Worm (Caenorhabditis elegans) whole organism, L1 larva: ENCODE measurements around the gene F15E6.10.

Experiments
- C04F5.9 ChIP-seq: sonication (generic microtip); optimal IDR thresholded peaks from 2 replicates; lab custom pipeline; 2016; ENCODE audit warnings: missing genetic modification characterization, missing compliant biosample characterization
- C16A3.4 ChIP-seq: fragments of 150-350 bp; optimal IDR thresholded peaks from 2 replicates; lab custom pipeline; 2014; ENCODE audit warnings: missing biosample characterization, missing genetic modification characterization
- ceh-63 ChIP-seq: fragments of 200-800 bp; sonication (Bioruptor generic); optimal IDR thresholded peaks from 2 replicates; lab custom pipeline; 2018; ENCODE audit warnings: mild to moderate bottlenecking, missing genetic modification characterization, missing compliant biosample characterization
- ceh-82 ChIP-seq, 3 experiments: fragments of 150-350 bp in 1 of 3; sonication (generic microtip) in 2 of 3; optimal IDR thresholded peaks; 2 replicates each; lab custom pipeline; 2014 to 2017; ENCODE audit warnings: missing biosample characterization in 3 of 3, missing genetic modification characterization in 3 of 3
- ces-1 ChIP-seq: fragments of 150-350 bp; optimal IDR thresholded peaks from 2 replicates; lab custom pipeline; 2014; ENCODE audit warnings: missing biosample characterization, missing genetic modification reagents, missing genetic modification characterization
- efl-1 ChIP-seq, 4 experiments: fragments of 150-350 bp; optimal IDR thresholded peaks in 3 of 4; peaks in 1 of 4; 1 replicate in 1 of 4; 2 replicates in 3 of 4; lab custom pipeline; 2014; ENCODE audit warnings: missing biosample characterization in 2 of 4, missing genetic modification characterization in 2 of 4, missing genetic modification reagents in 2 of 4
- efl-3 ChIP-seq: fragments of 200-800 bp; sonication (Bioruptor generic); optimal IDR thresholded peaks from 2 replicates; lab custom pipeline; 2018; ENCODE audit warnings: mild to moderate bottlenecking, missing genetic modification characterization, missing compliant biosample characterization
- egl-27 ChIP-seq, 2 experiments: fragments of 150-350 bp in 1 of 2; sonication (generic microtip); optimal IDR thresholded peaks; 3 replicates each; lab custom pipeline; 2017 to 2018; ENCODE audit warnings: missing biosample characterization in 2 of 2, missing genetic modification characterization in 2 of 2, missing genetic modification reagents in 2 of 2
- elt-3 ChIP-seq, 6 experiments: fragments of 150-350 bp in 1 of 6; sonication (generic microtip); optimal IDR thresholded peaks; 2 replicates each; lab custom pipeline; 2017 to 2018; ENCODE audit warnings: missing biosample characterization in 6 of 6, missing genetic modification characterization in 6 of 6, inconsistent platforms in 1 of 6
- fkh-4 ChIP-seq: sonication (generic microtip); optimal IDR thresholded peaks from 2 replicates; lab custom pipeline; 2016; ENCODE audit warnings: missing compliant biosample characterization, missing genetic modification characterization, borderline replicate concordance
- fkh-8 ChIP-seq: sonication (generic microtip); optimal IDR thresholded peaks from 2 replicates; lab custom pipeline; 2016; ENCODE audit warnings: mild to moderate bottlenecking, missing genetic modification characterization, missing compliant biosample characterization
- fos-1 ChIP-seq: fragments of 150-350 bp; optimal IDR thresholded peaks from 2 replicates; lab custom pipeline; 2014; ENCODE audit warnings: missing biosample characterization, missing genetic modification characterization
- isw-1 ChIP-seq: fragments of 200-800 bp; sonication (Bioruptor generic); IDR thresholded peaks from 2 replicates; pipeline ENCODE4 v1.3.6; 2022; ENCODE audit warnings: missing genetic modification characterization, missing compliant biosample characterization
- lin-39 ChIP-seq: fragments of 150-350 bp; optimal IDR thresholded peaks from 2 replicates; lab custom pipeline; 2014; ENCODE audit warnings: missing biosample characterization, missing genetic modification reagents, missing genetic modification characterization
- lir-3 ChIP-seq: sonication (generic microtip); optimal IDR thresholded peaks from 2 replicates; lab custom pipeline; 2016; ENCODE audit warnings: mild to moderate bottlenecking, missing genetic modification characterization, moderate library complexity, missing compliant biosample characterization; ENCODE audit not compliant: poor library complexity
- mdl-1 ChIP-seq, 2 experiments: fragments of 150-350 bp; optimal IDR thresholded peaks; 2 replicates each; lab custom pipeline; 2014 to 2017; ENCODE audit warnings: missing biosample characterization in 2 of 2, missing genetic modification characterization in 2 of 2, inconsistent platforms in 1 of 2
- nhr-19 ChIP-seq: fragments of 200-800 bp; sonication (Bioruptor generic); conservative IDR thresholded peaks from 2 replicates; pipeline ENCODE4 v1.3.6; 2022; ENCODE audit warnings: missing genetic modification characterization, missing compliant biosample characterization
- nhr-20 ChIP-seq: sonication (generic microtip); optimal IDR thresholded peaks from 2 replicates; lab custom pipeline; 2016; ENCODE audit warnings: mild to moderate bottlenecking, missing genetic modification characterization, missing compliant biosample characterization
- nhr-237 ChIP-seq: fragments of 150-350 bp; optimal IDR thresholded peaks from 2 replicates; lab custom pipeline; 2014; ENCODE audit warnings: missing biosample characterization, missing genetic modification characterization
- nhr-47 ChIP-seq: sonication (generic microtip); optimal IDR thresholded peaks from 2 replicates; lab custom pipeline; 2016; ENCODE audit warnings: mild to moderate bottlenecking, missing genetic modification characterization, moderate library complexity, missing compliant biosample characterization
- nhr-71 ChIP-seq: sonication (generic microtip); optimal IDR thresholded peaks from 2 replicates; lab custom pipeline; 2016; ENCODE audit warnings: mild to moderate bottlenecking, missing genetic modification characterization, moderate library complexity, missing compliant biosample characterization
- nhr-76 ChIP-seq: sonication (generic microtip); optimal IDR thresholded peaks from 2 replicates; lab custom pipeline; 2017; ENCODE audit warnings: missing biosample characterization, missing genetic modification characterization
- nhr-77 ChIP-seq: fragments of 150-350 bp; optimal IDR thresholded peaks from 2 replicates; lab custom pipeline; 2014; ENCODE audit warnings: missing biosample characterization, missing genetic modification characterization
- nhr-84 ChIP-seq: sonication (generic microtip); optimal IDR thresholded peaks from 2 replicates; lab custom pipeline; 2017; ENCODE audit warnings: missing biosample characterization, missing genetic modification characterization
- nhr-85 ChIP-seq: sonication (generic microtip); peaks from one replicate; lab custom pipeline; 2016; ENCODE audit warnings: missing genetic modification characterization, inconsistent platforms, missing compliant biosample characterization
- nhr-90 ChIP-seq: sonication (generic microtip); optimal IDR thresholded peaks from 2 replicates; lab custom pipeline; 2016; ENCODE audit warnings: mild to moderate bottlenecking, missing genetic modification characterization, missing compliant biosample characterization; ENCODE audit not compliant: poor library complexity
- pax-3 ChIP-seq: fragments of 200-800 bp; sonication (Bioruptor generic); optimal IDR thresholded peaks from 2 replicates; lab custom pipeline; 2018; ENCODE audit warnings: mild to moderate bottlenecking, missing genetic modification characterization, moderate library complexity, missing compliant biosample characterization
- skn-1 ChIP-seq: fragments of 150-350 bp; optimal IDR thresholded peaks from 2 replicates; lab custom pipeline; 2014; ENCODE audit warnings: missing biosample characterization, missing genetic modification characterization
- snpc-4 ChIP-seq: fragments of 150-350 bp; optimal IDR thresholded peaks from 2 replicates; lab custom pipeline; 2014; ENCODE audit warnings: missing biosample characterization, missing genetic modification characterization
- swsn-7 ChIP-seq: sonication (generic microtip); optimal IDR thresholded peaks from 2 replicates; lab custom pipeline; 2016; ENCODE audit warnings: missing genetic modification characterization, missing compliant biosample characterization
- tlp-1 ChIP-seq: fragments of 150-350 bp; optimal IDR thresholded peaks from 2 replicates; lab custom pipeline; 2014; ENCODE audit warnings: missing biosample characterization, missing genetic modification characterization
- unc-98 ChIP-seq: fragments of 200-800 bp; sonication (Bioruptor generic); IDR thresholded peaks from 2 replicates; pipeline ENCODE4 v1.3.6; 2022; ENCODE audit warnings: missing genetic modification characterization, missing compliant biosample characterization
- zag-1 ChIP-seq: fragments of 150-350 bp; optimal IDR thresholded peaks from 2 replicates; lab custom pipeline; 2014; ENCODE audit warnings: missing biosample characterization, missing genetic modification characterization
- ztf-4 ChIP-seq: fragments of 150-350 bp; optimal IDR thresholded peaks from 2 replicates; lab custom pipeline; 2014; ENCODE audit warnings: missing biosample characterization, missing genetic modification characterization

F15E6.10 gene

DNA sequence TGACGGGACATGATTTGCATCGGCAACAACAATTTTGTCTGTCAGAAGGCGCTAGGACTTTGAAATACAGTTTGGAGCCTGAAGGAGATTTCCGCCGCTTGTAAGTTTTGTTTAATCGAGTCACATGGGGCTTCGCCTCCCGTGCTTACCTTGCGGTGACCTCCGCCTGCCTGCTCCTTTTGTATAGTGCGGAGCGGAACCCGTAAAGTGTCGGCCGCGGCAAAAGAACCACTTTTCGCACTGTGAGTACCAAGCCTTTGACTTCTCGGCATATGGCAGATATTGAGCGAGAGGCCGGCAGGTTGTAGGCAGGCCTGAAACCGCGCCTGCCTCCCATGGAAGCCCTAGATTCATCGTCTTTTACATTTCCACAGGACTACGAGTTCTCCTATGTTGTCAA, 26.7 kb upstream of the F15E6.10 start:
- TF ChIP-seq snpc-4 (tag; lab: Kevin White, UChicago) (peak; percentile 63), nhr-19 (GFP tag; lab: Robert Waterston, UW) (no peak), nhr-47 (tag; lab: Kevin White, UChicago) (no peak), ceh-63 (GFP tag; lab: Kevin White, UChicago) (no peak), nhr-71 (tag; lab: Kevin White, UChicago) (no peak), ceh-82 (tag; optimal IDR thresholded peaks at IDR 0.05; lab: Kevin White, UChicago) (no peak), nhr-85 (tag; lab: Kevin White, UChicago) (peak; percentile 37), zag-1 (tag; lab: Kevin White, UChicago) (no peak)

DNA sequence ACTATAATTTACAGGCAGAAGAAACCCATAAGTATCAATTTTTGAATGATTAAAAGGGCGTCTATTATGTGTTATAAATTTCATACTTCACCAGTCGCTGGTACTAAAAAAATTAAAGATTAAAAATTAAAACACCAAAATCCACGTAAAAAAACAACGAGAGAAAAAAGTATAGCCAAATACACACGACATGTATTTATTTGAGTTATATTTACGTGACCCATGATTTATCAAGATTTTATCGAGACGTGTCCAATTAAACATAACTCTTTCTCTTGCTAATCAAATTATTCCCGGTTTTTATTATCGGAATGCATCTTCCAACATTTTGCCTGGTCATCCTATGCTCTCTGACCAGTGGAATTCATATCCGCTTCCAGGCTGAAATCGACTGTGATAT, 25.3 kb upstream of the F15E6.10 start, which contains the start of gene F36A4.4:
Gene F36A4.4 (plus strand): TSS at position 301 of the 400 bp plus-strand sequence.
- no peak for TF ChIP-seq nhr-77 (tag; lab: Kevin White, UChicago)
- TF ChIP-seq unc-98 (GFP tag; lab: Robert Waterston, UW), result no peak
- no peak for TF ChIP-seq snpc-4 (tag; lab: Kevin White, UChicago)
- TF ChIP-seq lin-39, result no peak
- no peak for TF ChIP-seq elt-3 (tag; optimal IDR thresholded peaks at IDR 0.05; lab: Kevin White, UChicago)
- TF ChIP-seq nhr-237 (tag; lab: Kevin White, UChicago), result no peak
- no peak for TF ChIP-seq efl-3 (GFP tag; lab: Kevin White, UChicago)
- no peak for TF ChIP-seq pax-3 (tag; lab: Kevin White, UChicago)
- no peak for TF ChIP-seq zag-1 (tag; lab: Kevin White, UChicago)
- TF ChIP-seq C16A3.4 (tag; lab: Kevin White, UChicago), result no peak
- no peak for TF ChIP-seq swsn-7 (tag; lab: Kevin White, UChicago)
- no peak for TF ChIP-seq ceh-82 (tag; optimal IDR thresholded peaks at IDR 0.05; lab: Kevin White, UChicago)
- no peak for TF ChIP-seq efl-1 (optimal IDR thresholded peaks at IDR 0.05; lab: Kevin White, UChicago)
- no peak for TF ChIP-seq efl-1 (GFP tag; optimal IDR thresholded peaks at IDR 0.05 in 1 of 2; lab: Kevin White, UChicago)
- TF ChIP-seq nhr-76, result no peak
- no peak for TF ChIP-seq ztf-4

DNA sequence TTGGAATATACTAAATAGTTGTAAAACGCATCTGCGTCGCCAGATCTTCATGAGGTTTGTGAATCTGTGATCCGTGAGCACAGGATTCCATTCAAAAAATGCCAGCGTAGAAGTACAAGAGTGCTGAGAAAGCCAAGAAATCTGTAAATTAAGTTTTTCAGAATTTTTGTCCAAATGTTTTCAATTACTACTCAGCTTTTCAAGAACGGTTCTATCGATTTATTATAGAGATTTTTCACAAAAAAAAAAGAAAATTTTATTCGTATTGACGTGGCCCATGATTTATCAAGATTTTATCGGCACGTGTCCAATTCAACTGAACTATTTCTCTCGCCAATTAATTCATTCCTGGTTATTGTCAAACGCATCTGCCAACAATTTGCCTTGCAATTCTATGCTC, 23.4 kb upstream of the F15E6.10 start, which contains the start of gene F36A4.3:
Gene F36A4.3 (plus strand): TSS at position 301 of the 400 bp plus-strand sequence.
- TF ChIP-seq elt-3 (tag; optimal IDR thresholded peaks at IDR 0.05; lab: Kevin White, UChicago), result no peak
- TF ChIP-seq pax-3 (tag; lab: Kevin White, UChicago), result no peak
- TF ChIP-seq tlp-1 (tag; lab: Kevin White, UChicago), result no peak
- TF ChIP-seq lir-3 (tag; lab: Kevin White, UChicago), result no peak
- no peak for TF ChIP-seq fos-1 (tag; lab: Kevin White, UChicago)
- no peak for TF ChIP-seq nhr-84
- TF ChIP-seq egl-27 (tag; optimal IDR thresholded peaks at IDR 0.05; lab: Kevin White, UChicago), result no peak
- TF ChIP-seq mdl-1 (tag; optimal IDR thresholded peaks at IDR 0.05; lab: Kevin White, UChicago), result no peak
- TF ChIP-seq zag-1 (tag; lab: Kevin White, UChicago), result no peak
- no peak for TF ChIP-seq skn-1 (tag; lab: Kevin White, UChicago)
- no peak for TF ChIP-seq fkh-8
- TF ChIP-seq C04F5.9 (tag; lab: Kevin White, UChicago), result no peak
- TF ChIP-seq nhr-90, result no peak
- no peak for TF ChIP-seq isw-1 (GFP tag; lab: Robert Waterston, UW)

DNA sequence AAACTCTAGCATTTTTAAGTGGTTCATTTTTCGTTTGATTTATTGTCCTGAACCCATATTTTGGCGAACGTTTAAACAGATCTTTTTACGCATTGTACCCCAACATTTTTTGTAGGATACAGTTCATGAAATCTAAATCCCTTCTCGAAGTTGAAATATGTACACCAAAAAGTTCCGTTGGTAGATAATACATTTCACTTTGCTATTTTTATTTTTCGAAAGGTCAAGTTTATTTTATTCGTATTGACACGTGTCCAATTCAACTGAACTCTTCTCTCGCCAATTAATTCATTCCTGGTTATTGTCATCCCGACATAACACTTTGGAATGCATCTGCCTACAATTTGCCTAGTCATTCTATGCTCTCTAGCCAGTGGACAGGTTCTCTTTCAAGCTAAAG, 21.7 kb upstream of the F15E6.10 start, which contains the start of gene F36A4.2:
Gene F36A4.2 (plus strand): TSS at position 301 of the 400 bp plus-strand sequence.
- TF ChIP-seq efl-1 (optimal IDR thresholded peaks at IDR 0.05; lab: Kevin White, UChicago), result no peak
- TF ChIP-seq efl-1 (GFP tag; optimal IDR thresholded peaks at IDR 0.05 in 1 of 2; lab: Kevin White, UChicago), result no peak
- no peak for TF ChIP-seq ceh-82 (tag; optimal IDR thresholded peaks at IDR 0.05; lab: Kevin White, UChicago)
- no peak for TF ChIP-seq nhr-20
- no peak for TF ChIP-seq fkh-4 (tag; lab: Kevin White, UChicago)
- no peak for TF ChIP-seq ces-1 (GFP tag; lab: Kevin White, UChicago)
- TF ChIP-seq, all 84 proteins: peak for 0
